Worm (Caenorhabditis elegans) whole organism, L2 larva: ENCODE data around the gene unc-61.

Experiments
- nhr-12 ChIP-seq: fragments of 150-350 bp; optimal IDR thresholded peaks from 2 replicates; lab custom pipeline; 2014; ENCODE audit warnings: missing biosample characterization, missing genetic modification characterization
- ztf-4 ChIP-seq: fragments of 150-350 bp; optimal IDR thresholded peaks from 2 replicates; lab custom pipeline; 2014; ENCODE audit warnings: missing biosample characterization, missing genetic modification characterization

- TF ChIP-seq ztf-4 (tag; lab: Kevin White, UChicago), result no peak
- TF ChIP-seq nhr-12, result no peak
These were observed 18.4 kb downstream of the unc-61 start, which contains the start of gene R08A2.2 for ce11 chrV:14715608-14716007.
